Worm (Caenorhabditis elegans): ENCODE measurements around the gene dmsr-16.

- no peak for TF ChIP-seq unc-62 (GFP tag; optimal IDR thresholded peaks at IDR 0.05)
- no peak for TF ChIP-seq nhr-76 (tag; optimal IDR thresholded peaks at IDR 0.05)
- no peak for TF ChIP-seq nhr-28 (tag; optimal IDR thresholded peaks at IDR 0.05)
- no peak for TF ChIP-seq unc-39 (tag; optimal IDR thresholded peaks at IDR 0.05)
- no peak for TF ChIP-seq lin-13 (tag; optimal IDR thresholded peaks at IDR 0.05)
- no peak for TF ChIP-seq blmp-1 (tag; optimal IDR thresholded peaks at IDR 0.05)
- TF ChIP-seq ces-1 (GFP tag; optimal IDR thresholded peaks at IDR 0.05): no peak
- no peak for TF ChIP-seq snpc-4 (tag; optimal IDR thresholded peaks at IDR 0.05)
- no peak for TF ChIP-seq lsy-2 (tag; optimal IDR thresholded peaks at IDR 0.05)
- no peak for TF ChIP-seq ztf-11 (tag; optimal IDR thresholded peaks at IDR 0.05)
- TF ChIP-seq flh-1 (GFP tag; optimal IDR thresholded peaks at IDR 0.05): no peak
- no peak for TF ChIP-seq nhr-237 (tag; optimal IDR thresholded peaks at IDR 0.05)
- no peak for TF ChIP-seq lin-32 (GFP tag; optimal IDR thresholded peaks at IDR 0.05)
Observed at ce11 chrV:6808962-6809361, at the start of gene dmsr-16.
